Worm (Caenorhabditis elegans): ENCODE results near the gene pbs-1.

pbs-1 gene

DNA sequence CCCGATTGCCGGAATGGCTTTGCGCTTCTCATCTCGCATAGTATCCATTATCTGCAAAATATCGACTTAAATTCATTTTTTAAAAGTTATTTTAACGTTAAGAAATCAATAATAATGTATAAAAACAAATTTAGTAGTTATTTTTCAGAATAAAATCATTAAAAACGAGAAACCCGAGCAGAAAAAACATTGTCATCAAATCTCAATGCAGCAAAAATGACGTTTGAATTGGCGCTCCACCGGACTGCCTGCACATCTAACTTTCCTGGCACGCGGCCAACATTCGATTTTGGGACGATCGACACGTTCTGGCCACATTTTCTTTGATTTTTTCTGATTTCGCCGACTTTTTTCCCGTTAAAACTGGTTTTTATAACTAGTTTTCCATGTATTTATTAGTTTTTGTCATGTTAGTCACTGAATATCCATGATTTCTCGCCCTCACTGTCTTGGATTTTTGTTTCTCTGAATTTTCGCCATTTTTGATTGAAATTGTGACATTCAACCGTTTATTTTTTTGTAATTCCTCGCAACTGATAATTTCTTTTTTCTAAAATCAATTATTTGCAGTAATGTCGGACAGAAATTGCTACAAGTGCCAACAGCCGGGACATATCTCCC, at the start of gene pbs-1, which contains the start of gene K08D12.3:
Gene pbs-1 (minus strand): TSS at position 51 of the 621 bp plus-strand sequence.
Gene K08D12.3 (plus strand): TSS at position 571 of the 621 bp plus-strand sequence.
- TF ChIP-seq nfyb-1 (GFP tag; IDR thresholded peaks at IDR 0.05), result peak; percentile 61
- peak; percentile 40 for TF ChIP-seq F23B12.7 (tag; optimal IDR thresholded peaks at IDR 0.05; ENCODE audit: insufficient read depth)
- peak; percentile 29 for TF ChIP-seq K12H6.12 (tag; optimal IDR thresholded peaks at IDR 0.05)
- TF ChIP-seq lin-54 (GFP tag; optimal IDR thresholded peaks at IDR 0.05), result peak; percentile 97
- TF ChIP-seq pha-4 (tag; optimal IDR thresholded peaks at IDR 0.05), result peak; percentile 74
- TF ChIP-seq efl-1 (GFP tag; optimal IDR thresholded peaks at IDR 0.05), result peak; percentile 62
- peak; percentile 37; the same call in 1 of the 2 replicates for TF ChIP-seq rcor-1 (GFP tag; IDR thresholded peaks at IDR 0.05)
- peak; percentile 52 for TF ChIP-seq D2030.7 (GFP tag; IDR thresholded peaks at IDR 0.05)
- TF ChIP-seq nhr-80 (tag; optimal IDR thresholded peaks at IDR 0.05), result peak; percentile 19
- TF ChIP-seq snpc-1.1 (tag; optimal IDR thresholded peaks at IDR 0.05; ENCODE audit: insufficient read depth), result peak; percentile 17
- no peak for TF ChIP-seq ztf-22 (GFP tag; optimal IDR thresholded peaks at IDR 0.05)
- 0 out of 2 replicates have a peak, but pooled peaks have one; percentile 42 for TF ChIP-seq attf-3 (GFP tag; conservative IDR thresholded peaks at IDR 0.05)
- TF ChIP-seq madf-8 (GFP tag; conservative IDR thresholded peaks at IDR 0.05), result 0 out of 2 replicates have a peak, but pooled peaks have one; percentile 28
- TF ChIP-seq him-1 (tag; optimal IDR thresholded peaks at IDR 0.05), result no peak
- TF ChIP-seq mcd-1 (GFP tag; IDR thresholded peaks at IDR 0.05), result peak; percentile 87
- TF ChIP-seq F33H1.4 (GFP tag; IDR thresholded peaks at IDR 0.05), result peak; percentile 81
- no peak for TF ChIP-seq snpc-4 (GFP tag; optimal IDR thresholded peaks at IDR 0.05)
- peak; percentile 20 to 69 (median 38) for TF ChIP-seq snpc-4 (tag; optimal IDR thresholded peaks at IDR 0.05)
- TF ChIP-seq tbp1 (GFP tag; optimal IDR thresholded peaks at IDR 0.05), result peak; percentile 43
- no peak for TF ChIP-seq gei-17 (GFP tag; optimal IDR thresholded peaks at IDR 0.05)
- TF ChIP-seq madf-3 (GFP tag; IDR thresholded peaks at IDR 0.05), result peak; percentile 31; the same call in 1 of the 2 replicates
- peak; percentile 42 for TF ChIP-seq ztf-26 (tag; optimal IDR thresholded peaks at IDR 0.05)
- TF ChIP-seq hlh-26 (GFP tag; conservative IDR thresholded peaks at IDR 0.05), result no peak
- TF ChIP-seq madf-6 (GFP tag; IDR thresholded peaks at IDR 0.05), result peak; percentile 72; the same call in 1 of the 2 replicates
- no peak for TF ChIP-seq cebp-1 (GFP tag; IDR thresholded peaks at IDR 0.05)
- peak; percentile 63 for TF ChIP-seq cebp-1 (tag; optimal IDR thresholded peaks at IDR 0.05)
- peak; percentile 14 for TF ChIP-seq ZK185.1 (tag; optimal IDR thresholded peaks at IDR 0.05; ENCODE audit: poor library complexity, severe bottlenecking)
- TF ChIP-seq bed-1 (GFP tag; IDR thresholded peaks at IDR 0.05), result no peak
- TF ChIP-seq snpc-3.4 (tag; optimal IDR thresholded peaks at IDR 0.05), result peak; percentile 46
- no peak for TF ChIP-seq attf-6 (GFP tag; IDR thresholded peaks at IDR 0.05)
- peak; percentile 54; the same call in 1 of the 2 replicates for TF ChIP-seq Y53G8AR.9 (GFP tag; conservative IDR thresholded peaks at IDR 0.05)
- TF ChIP-seq ekl-4 (GFP tag; IDR thresholded peaks at IDR 0.05), result peak; percentile 53
- no peak for TF ChIP-seq lsy-27 (tag; optimal IDR thresholded peaks at IDR 0.05; ENCODE audit: borderline replicate concordance, insufficient read depth)
- peak; percentile 51; the same call in 1 of the 2 replicates for TF ChIP-seq K11D2.4 (GFP tag; IDR thresholded peaks at IDR 0.05)
- TF ChIP-seq lin-40 (tag; optimal IDR thresholded peaks at IDR 0.05), result peak; percentile 78
- TF ChIP-seq lsl-1 (GFP tag; optimal IDR thresholded peaks at IDR 0.05), result peak; percentile 58
- 0 out of 2 replicates have a peak, but pooled peaks have one; percentile 29 for TF ChIP-seq dox-1 (GFP tag; IDR thresholded peaks at IDR 0.05)
- TF ChIP-seq ceh-27 (GFP tag; optimal IDR thresholded peaks at IDR 0.05), result peak; percentile 24
- peak; percentile 81 for TF ChIP-seq tlf-1 (GFP tag; optimal IDR thresholded peaks at IDR 0.05)
- TF ChIP-seq pbrm-1 (GFP tag; IDR thresholded peaks at IDR 0.05), result peak; percentile 68
- TF ChIP-seq let-607 (tag; optimal IDR thresholded peaks at IDR 0.05), result peak in 1 of 2 experiments; percentile 50
- peak; percentile 49 for TF ChIP-seq xnd-1 (tag; optimal IDR thresholded peaks at IDR 0.05)
- no peak for TF ChIP-seq ceh-79 (tag; optimal IDR thresholded peaks at IDR 0.05)
- peak; percentile 16 for TF ChIP-seq attf-5 (GFP tag; optimal IDR thresholded peaks at IDR 0.05)
- TF ChIP-seq lin-35 (GFP tag; optimal IDR thresholded peaks at IDR 0.05), result peak in 2 of 3 experiments; percentile 7 to 87
- no peak for TF ChIP-seq Y53F4B.3 (GFP tag; IDR thresholded peaks at IDR 0.05)

Data from whole organism, young adult.